Worm (Caenorhabditis elegans) whole organism, mixed stage, embryonic: ENCODE results near the gene F40A3.6.

ENCODE experiments used
- M03D4.4 ChIP-seq: sonication (generic microtip); optimal IDR thresholded peaks from 2 replicates; lab custom pipeline; 2017; ENCODE audit warnings: mild to moderate bottlenecking, missing genetic modification characterization, missing compliant biosample characterization
- bed-3 ChIP-seq: fragments of 200-800 bp; sonication (Bioruptor generic); optimal IDR thresholded peaks from 3 replicates; lab custom pipeline; 2018; ENCODE audit warnings: mild to moderate bottlenecking, missing genetic modification characterization, moderate library complexity, missing compliant biosample characterization
- blmp-1 ChIP-seq: fragments of 150-350 bp; optimal IDR thresholded peaks from 2 replicates; lab custom pipeline; 2014; ENCODE audit warnings: missing biosample characterization, missing genetic modification characterization
- ceh-39 ChIP-seq: fragments of 150-350 bp; optimal IDR thresholded peaks from 2 replicates; lab custom pipeline; 2014; ENCODE audit warnings: missing biosample characterization, missing genetic modification characterization
- ceh-43 ChIP-seq: fragments of 200-800 bp; sonication (Bioruptor generic); optimal IDR thresholded peaks from 2 replicates; lab custom pipeline; 2018; ENCODE audit warnings: mild to moderate bottlenecking, missing genetic modification characterization, moderate library complexity, missing compliant biosample characterization
- ceh-83 ChIP-seq: fragments of 200-800 bp; sonication (Bioruptor generic); optimal IDR thresholded peaks from 2 replicates; lab custom pipeline; 2018; ENCODE audit warnings: mild to moderate bottlenecking, missing genetic modification characterization, missing compliant biosample characterization
- ces-1 ChIP-seq: fragments of 150-350 bp; optimal IDR thresholded peaks from 2 replicates; lab custom pipeline; 2014; ENCODE audit warnings: missing biosample characterization, missing genetic modification reagents, missing genetic modification characterization
- drap-1 ChIP-seq: fragments of 200-800 bp; sonication (Bioruptor generic); optimal IDR thresholded peaks from 3 replicates; lab custom pipeline; 2018; ENCODE audit warnings: mild to moderate bottlenecking, missing genetic modification characterization, missing compliant biosample characterization
- elt-1 ChIP-seq: sonication (generic microtip); optimal IDR thresholded peaks from 2 replicates; lab custom pipeline; 2017; ENCODE audit warnings: missing genetic modification characterization, mild to moderate bottlenecking, missing compliant biosample characterization, antibody characterized with exemption, moderate library complexity, borderline replicate concordance; ENCODE audit not compliant: insufficient read depth
- elt-3 ChIP-seq: fragments of 150-350 bp; optimal IDR thresholded peaks from 2 replicates; lab custom pipeline; 2014; ENCODE audit warnings: missing biosample characterization, missing genetic modification characterization
- flh-1 ChIP-seq: fragments of 200-800 bp; sonication (Bioruptor generic); optimal IDR thresholded peaks from 2 replicates; lab custom pipeline; 2018; ENCODE audit warnings: mild to moderate bottlenecking, missing genetic modification characterization, moderate library complexity, missing compliant biosample characterization
- ham-2 ChIP-seq: fragments of 200-800 bp; sonication (Bioruptor generic); optimal IDR thresholded peaks from 2 replicates; lab custom pipeline; 2018; ENCODE audit warnings: mild to moderate bottlenecking, missing genetic modification characterization, missing compliant biosample characterization
- lin-13 ChIP-seq: fragments of 150-350 bp; optimal IDR thresholded peaks from 2 replicates; lab custom pipeline; 2014; ENCODE audit warnings: missing biosample characterization, missing genetic modification characterization
- lin-32 ChIP-seq: fragments of 200-800 bp; sonication (Bioruptor generic); optimal IDR thresholded peaks from 2 replicates; lab custom pipeline; 2018; ENCODE audit warnings: mild to moderate bottlenecking, missing genetic modification characterization, missing compliant biosample characterization
- lsy-2 ChIP-seq: fragments of 150-350 bp; optimal IDR thresholded peaks from 2 replicates; lab custom pipeline; 2014; ENCODE audit warnings: missing biosample characterization, missing genetic modification characterization
- mab-5 ChIP-seq: fragments of 150-350 bp; optimal IDR thresholded peaks from 2 replicates; lab custom pipeline; 2014; ENCODE audit warnings: missing biosample characterization, missing genetic modification characterization
- mep-1 ChIP-seq: fragments of 150-350 bp; optimal IDR thresholded peaks from 2 replicates; lab custom pipeline; 2017; ENCODE audit warnings: missing biosample characterization, missing genetic modification reagents, missing genetic modification characterization, inconsistent platforms
- nhr-12 ChIP-seq: fragments of 150-350 bp; optimal IDR thresholded peaks from 2 replicates; lab custom pipeline; 2014; ENCODE audit warnings: missing biosample characterization, missing genetic modification characterization
- nhr-2 ChIP-seq: fragments of 150-350 bp; optimal IDR thresholded peaks from 2 replicates; lab custom pipeline; 2014; ENCODE audit warnings: missing biosample characterization, missing genetic modification characterization
- nhr-237 ChIP-seq: fragments of 150-350 bp; optimal IDR thresholded peaks from 2 replicates; lab custom pipeline; 2014; ENCODE audit warnings: missing biosample characterization, missing genetic modification characterization
- nhr-28 ChIP-seq: fragments of 150-350 bp; optimal IDR thresholded peaks from 2 replicates; lab custom pipeline; 2014; ENCODE audit warnings: missing biosample characterization, missing genetic modification characterization
- nhr-76 ChIP-seq: sonication (generic microtip); optimal IDR thresholded peaks from 2 replicates; lab custom pipeline; 2017; ENCODE audit warnings: missing biosample characterization, missing genetic modification characterization
- pha-4 ChIP-seq: fragments of 150-350 bp; optimal IDR thresholded peaks from 2 replicates; lab custom pipeline; 2018; ENCODE audit warnings: missing biosample characterization, missing genetic modification reagents, missing genetic modification characterization
- snpc-4 ChIP-seq: fragments of 150-350 bp; optimal IDR thresholded peaks from 2 replicates; lab custom pipeline; 2014; ENCODE audit warnings: missing biosample characterization, missing genetic modification characterization
- sptf-1 ChIP-seq: sonication (generic microtip); optimal IDR thresholded peaks from 2 replicates; lab custom pipeline; 2017; ENCODE audit warnings: mild to moderate bottlenecking, missing genetic modification characterization, moderate library complexity, missing compliant biosample characterization
- tbx-8 ChIP-seq: fragments of 200-800 bp; sonication (Bioruptor generic); optimal IDR thresholded peaks from 2 replicates; lab custom pipeline; 2018; ENCODE audit warnings: mild to moderate bottlenecking, missing genetic modification characterization, moderate library complexity, missing compliant biosample characterization
- unc-120 ChIP-seq: sonication (generic microtip); optimal IDR thresholded peaks from 2 replicates; lab custom pipeline; 2017; ENCODE audit warnings: missing genetic modification characterization, missing compliant biosample characterization; ENCODE audit not compliant: poor library complexity, severe bottlenecking
- unc-39 ChIP-seq: fragments of 150-350 bp; optimal IDR thresholded peaks from 2 replicates; lab custom pipeline; 2014; ENCODE audit warnings: missing biosample characterization, missing genetic modification characterization
- unc-62 ChIP-seq: fragments of 150-350 bp; optimal IDR thresholded peaks from 2 replicates; lab custom pipeline; 2014; ENCODE audit warnings: missing biosample characterization, missing genetic modification reagents, missing genetic modification characterization
- zip-8 ChIP-seq: fragments of 150-350 bp; optimal IDR thresholded peaks from 2 replicates; lab custom pipeline; 2014; ENCODE audit warnings: missing biosample characterization, missing genetic modification characterization
- ztf-11 ChIP-seq: fragments of 150-350 bp; optimal IDR thresholded peaks from 2 replicates; lab custom pipeline; 2014; ENCODE audit warnings: missing biosample characterization, missing genetic modification characterization

Gene F40A3.6

DNA sequence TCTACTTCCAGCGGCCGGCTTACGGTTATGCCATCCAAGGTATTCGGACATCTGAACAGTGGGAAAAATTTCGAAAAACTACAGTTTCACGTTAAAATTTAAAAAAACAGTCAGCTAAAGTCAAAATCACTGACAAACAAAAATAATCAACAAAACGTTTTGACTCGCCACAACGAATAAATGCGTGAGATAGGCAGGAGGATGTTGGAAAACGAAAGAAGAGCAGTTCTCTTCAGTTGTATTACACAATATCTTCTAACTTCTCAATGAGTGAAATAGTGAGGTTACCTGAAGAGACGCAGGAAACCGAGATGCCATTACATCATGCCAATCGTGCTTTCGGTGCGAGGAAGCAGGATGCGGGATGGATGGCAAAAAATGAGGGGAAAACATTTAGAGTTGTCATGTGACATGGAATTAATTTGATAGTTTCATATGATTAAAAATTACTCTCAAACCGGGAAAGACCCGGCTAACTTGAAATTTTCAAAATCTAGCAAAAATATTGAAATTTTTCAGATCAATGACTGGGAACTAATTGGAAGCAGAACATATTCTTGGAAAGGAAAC is at the start of gene F40A3.6:
F40A3.6 (minus strand) TSS at position 51 of the 570 bp plus-strand sequence.
- no peak for TF ChIP-seq drap-1 (GFP tag; lab: Kevin White, UChicago)
- TF ChIP-seq M03D4.4 (tag; lab: Kevin White, UChicago): no peak
- TF ChIP-seq unc-120: peak; percentile 18
- no peak for TF ChIP-seq ztf-11 (tag; lab: Kevin White, UChicago)
- TF ChIP-seq lin-32 (GFP tag; lab: Kevin White, UChicago): no peak
- no peak for TF ChIP-seq ceh-83 (GFP tag; lab: Kevin White, UChicago)
- no peak for TF ChIP-seq flh-1 (GFP tag; lab: Kevin White, UChicago)

DNA sequence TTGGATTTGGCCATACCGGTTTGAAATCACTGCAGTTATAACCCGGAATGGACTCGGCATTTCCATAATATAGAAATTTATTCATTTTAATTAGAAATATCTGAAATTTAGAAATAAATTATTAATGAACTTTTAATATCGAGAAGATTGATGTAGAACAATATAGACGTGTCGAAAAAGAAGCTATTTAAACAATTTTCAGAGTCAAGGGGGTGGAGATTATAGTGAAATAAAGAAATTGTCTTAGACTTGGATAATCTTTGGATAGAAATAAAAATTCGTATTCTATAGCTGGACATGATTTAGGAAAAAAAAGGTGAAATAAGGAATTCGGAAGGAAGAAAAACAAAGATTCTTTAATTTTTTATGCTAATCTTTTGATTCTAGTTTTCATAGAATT is 46.6 kb upstream of the F40A3.6 start, which contains the start of gene srt-53:
srt-53 (minus strand) TSS at position 101 of the 400 bp plus-strand sequence.
- no peak for TF ChIP-seq unc-120
- no peak for TF ChIP-seq drap-1 (GFP tag; lab: Kevin White, UChicago)
- TF ChIP-seq unc-39 (tag; lab: Kevin White, UChicago): no peak
- no peak for TF ChIP-seq sptf-1 (tag; lab: Kevin White, UChicago)
- TF ChIP-seq lin-32 (GFP tag; lab: Kevin White, UChicago): no peak
- no peak for TF ChIP-seq snpc-4 (tag; lab: Kevin White, UChicago)
- TF ChIP-seq nhr-12 (tag; lab: Kevin White, UChicago): no peak
- TF ChIP-seq blmp-1 (tag; lab: Kevin White, UChicago): no peak
- no peak for TF ChIP-seq flh-1 (GFP tag; lab: Kevin White, UChicago)
- TF ChIP-seq lsy-2 (tag; lab: Kevin White, UChicago): no peak
- no peak for TF ChIP-seq ceh-43 (GFP tag; lab: Kevin White, UChicago)
- no peak for TF ChIP-seq ztf-11 (tag; lab: Kevin White, UChicago)
- TF ChIP-seq mep-1 (tag; lab: Kevin White, UChicago): no peak
- TF ChIP-seq ham-2: no peak
- no peak for TF ChIP-seq lin-13 (tag; lab: Kevin White, UChicago)
- TF ChIP-seq zip-8 (tag; lab: Kevin White, UChicago): no peak

DNA sequence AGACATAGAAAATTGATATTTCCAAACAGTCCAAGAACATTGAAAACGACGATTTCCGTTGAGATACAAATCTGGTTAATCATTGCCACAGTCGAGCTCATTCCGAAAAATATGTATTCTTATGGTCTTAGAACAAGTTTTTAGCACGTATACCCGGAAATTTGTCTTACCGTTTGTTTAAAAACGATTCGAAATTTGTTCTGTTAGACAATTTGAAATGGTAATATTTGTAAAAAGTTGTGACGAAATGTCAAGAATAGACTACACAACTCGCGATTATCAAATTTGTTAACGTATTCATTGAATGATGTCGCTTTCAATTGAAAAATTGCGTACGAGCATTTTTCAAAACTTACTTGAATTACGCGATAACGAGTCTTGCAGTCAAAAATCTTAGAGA is 43.5 kb upstream of the F40A3.6 start, which contains the start of gene srsx-3:
srsx-3 (minus strand) TSS at position 101 of the 400 bp plus-strand sequence.
- TF ChIP-seq unc-120 (no peak), nhr-76 (tag; lab: Kevin White, UChicago) (no peak), ztf-11 (tag; lab: Kevin White, UChicago) (no peak), sptf-1 (tag; lab: Kevin White, UChicago) (no peak), mab-5 (tag; lab: Kevin White, UChicago) (no peak), ceh-83 (GFP tag; lab: Kevin White, UChicago) (no peak), nhr-237 (tag; lab: Kevin White, UChicago) (no peak)

- TF ChIP-seq nhr-28 (no peak), unc-62 (GFP tag; lab: Kevin White, UChicago) (no peak), sptf-1 (tag; lab: Kevin White, UChicago) (no peak), nhr-12 (tag; lab: Kevin White, UChicago) (no peak), zip-8 (tag; lab: Kevin White, UChicago) (no peak), flh-1 (GFP tag; lab: Kevin White, UChicago) (no peak), ceh-39 (tag; lab: Kevin White, UChicago) (no peak), ces-1 (GFP tag; lab: Kevin White, UChicago) (no peak), nhr-76 (tag; lab: Kevin White, UChicago) (no peak), M03D4.4 (tag; lab: Kevin White, UChicago) (no peak), snpc-4 (tag; lab: Kevin White, UChicago) (no peak), elt-3 (tag; lab: Kevin White, UChicago) (no peak), ham-2 (no peak), bed-3 (no peak), tbx-8 (GFP tag; lab: Kevin White, UChicago) (no peak), lin-32 (GFP tag; lab: Kevin White, UChicago) (no peak), elt-1 (tag; lab: Kevin White, UChicago) (no peak), ztf-11 (tag; lab: Kevin White, UChicago) (no peak), unc-120 (no peak), nhr-2 (no peak)
Observed at ce11 chrV:7932998-7933397, 39.3 kb upstream of the F40A3.6 start, which contains the start of gene ncx-10. Gene ncx-10, minus strand, starts transcription at chrV:7933098.

ce11 chrV:7928660-7929059 is 35.0 kb upstream of the F40A3.6 start, which contains the start of gene srsx-5:
Gene srsx-5, plus strand, starts transcription at chrV:7928960.
- TF ChIP-seq nhr-76 (tag; lab: Kevin White, UChicago) (no peak), drap-1 (GFP tag; lab: Kevin White, UChicago) (no peak), pha-4 (tag; lab: Kevin White, UChicago) (no peak), blmp-1 (tag; lab: Kevin White, UChicago) (no peak), ces-1 (GFP tag; lab: Kevin White, UChicago) (no peak), nhr-12 (tag; lab: Kevin White, UChicago) (no peak), M03D4.4 (tag; lab: Kevin White, UChicago) (no peak), lsy-2 (tag; lab: Kevin White, UChicago) (no peak)
